Worm (Caenorhabditis elegans) whole organism, late embryonic: ENCODE results near the gene cdc-73.

Experiments
- C38D4.7 ChIP-seq: fragments of 200-800 bp; sonication (Bioruptor generic); optimal IDR thresholded peaks from 2 replicates; lab custom pipeline; 2018; ENCODE audit warnings: mild to moderate bottlenecking, missing genetic modification characterization, moderate library complexity, missing compliant biosample characterization
- F13H6.1 ChIP-seq: sonication (generic microtip); optimal IDR thresholded peaks from 2 replicates; lab custom pipeline; 2016; ENCODE audit warnings: missing genetic modification characterization, missing compliant biosample characterization
- ama-1 ChIP-seq: fragments of 150-350 bp; optimal IDR thresholded peaks from 2 replicates; lab custom pipeline; 2014
- ceh-14 ChIP-seq: sonication (generic microtip); optimal IDR thresholded peaks from 2 replicates; lab custom pipeline; 2016; ENCODE audit warnings: missing genotype, missing genetic modification characterization, missing compliant biosample characterization
- ceh-2 ChIP-seq: sonication (generic microtip); optimal IDR thresholded peaks from 2 replicates; lab custom pipeline; 2016; ENCODE audit warnings: missing genotype, missing genetic modification characterization, missing compliant biosample characterization
- ceh-22 ChIP-seq: sonication (generic microtip); optimal IDR thresholded peaks from 2 replicates; lab custom pipeline; 2017; ENCODE audit warnings: missing biosample characterization, missing genetic modification characterization
- ceh-24 ChIP-seq: sonication (generic microtip); optimal IDR thresholded peaks from 2 replicates; lab custom pipeline; 2016; ENCODE audit warnings: mild to moderate bottlenecking, missing genetic modification characterization, missing compliant biosample characterization
- ceh-31 ChIP-seq: sonication (generic microtip); optimal IDR thresholded peaks from 2 replicates; lab custom pipeline; 2016; ENCODE audit warnings: missing genetic modification characterization, missing compliant biosample characterization
- ceh-34 ChIP-seq: sonication (generic microtip); optimal IDR thresholded peaks from 2 replicates; lab custom pipeline; 2016; ENCODE audit warnings: mild to moderate bottlenecking, missing genetic modification characterization, missing compliant biosample characterization
- ceh-45 ChIP-seq: fragments of 200-800 bp; sonication (Bioruptor generic); IDR thresholded peaks from 2 replicates; pipeline ENCODE4 v1.3.6; 2022; ENCODE audit warnings: missing genetic modification reagents, missing genetic modification characterization, missing compliant biosample characterization
- ceh-48 ChIP-seq: sonication (generic microtip); optimal IDR thresholded peaks from 2 replicates; lab custom pipeline; 2016; ENCODE audit warnings: missing genetic modification characterization, inconsistent platforms, missing compliant biosample characterization
- ceh-9 ChIP-seq: sonication (generic microtip); optimal IDR thresholded peaks from 2 replicates; lab custom pipeline; 2016; ENCODE audit warnings: mild to moderate bottlenecking, missing genetic modification characterization, inconsistent platforms, missing compliant biosample characterization
- elt-2 ChIP-seq: sonication (generic microtip); optimal IDR thresholded peaks from 2 replicates; lab custom pipeline; 2016; ENCODE audit warnings: missing genetic modification reagents, missing genetic modification characterization, missing compliant biosample characterization
- elt-4 ChIP-seq: sonication (generic microtip); optimal IDR thresholded peaks from 2 replicates; lab custom pipeline; 2016; ENCODE audit warnings: missing genetic modification characterization, missing compliant biosample characterization
- eyg-1 ChIP-seq: sonication (generic microtip); optimal IDR thresholded peaks from 2 replicates; lab custom pipeline; 2016; ENCODE audit warnings: missing genotype, missing genetic modification characterization, missing compliant biosample characterization
- fkh-10 ChIP-seq: fragments of 150-350 bp; optimal IDR thresholded peaks from 2 replicates; lab custom pipeline; 2014; ENCODE audit warnings: missing biosample characterization, missing genetic modification reagents, missing genetic modification characterization
- gmeb-2 ChIP-seq: sonication (generic microtip); optimal IDR thresholded peaks from 2 replicates; lab custom pipeline; 2016; ENCODE audit warnings: missing genetic modification characterization, inconsistent platforms, missing compliant biosample characterization
- hlh-13 ChIP-seq: fragments of 200-800 bp; sonication (Bioruptor generic); optimal IDR thresholded peaks from 2 replicates; lab custom pipeline; 2018; ENCODE audit warnings: mild to moderate bottlenecking, missing genetic modification characterization, missing compliant biosample characterization
- hlh-6 ChIP-seq: sonication (generic microtip); optimal IDR thresholded peaks from 2 replicates; lab custom pipeline; 2016; ENCODE audit warnings: missing genotype, missing genetic modification characterization, missing compliant biosample characterization
- hlh-8 ChIP-seq: sonication (generic microtip); optimal IDR thresholded peaks from 2 replicates; lab custom pipeline; 2016; ENCODE audit warnings: missing genotype, missing genetic modification characterization, missing compliant biosample characterization
- lim-6 ChIP-seq: sonication (generic microtip); optimal IDR thresholded peaks from 2 replicates; lab custom pipeline; 2016; ENCODE audit warnings: missing genetic modification characterization, missing compliant biosample characterization
- lin-11 ChIP-seq: fragments of 200-800 bp; sonication (Bioruptor generic); optimal IDR thresholded peaks from 2 replicates; lab custom pipeline; 2018; ENCODE audit warnings: mild to moderate bottlenecking, missing genetic modification characterization, missing compliant biosample characterization
- madf-2 ChIP-seq: sonication (generic microtip); optimal IDR thresholded peaks from 2 replicates; lab custom pipeline; 2017; ENCODE audit warnings: missing genetic modification characterization, missing compliant biosample characterization
- nhr-11 ChIP-seq: fragments of 150-350 bp; optimal IDR thresholded peaks from 2 replicates; lab custom pipeline; 2014; ENCODE audit warnings: missing biosample characterization, missing genetic modification characterization
- odd-2 ChIP-seq: sonication (generic microtip); optimal IDR thresholded peaks from 2 replicates; lab custom pipeline; 2017; ENCODE audit warnings: antibody characterized with exemption, mild to moderate bottlenecking, missing genetic modification characterization, missing compliant biosample characterization
- pag-3 ChIP-seq: sonication (generic microtip); optimal IDR thresholded peaks from 2 replicates; lab custom pipeline; 2016; ENCODE audit warnings: missing compliant biosample characterization, missing genetic modification characterization, borderline replicate concordance
- pat-9 ChIP-seq: fragments of 200-800 bp; sonication (Bioruptor generic); optimal IDR thresholded peaks from 2 replicates; lab custom pipeline; 2018; ENCODE audit warnings: mild to moderate bottlenecking, missing genetic modification characterization, moderate library complexity, missing compliant biosample characterization
- pros-1 ChIP-seq: fragments of 150-350 bp; optimal IDR thresholded peaks from 2 replicates; lab custom pipeline; 2014; ENCODE audit warnings: missing biosample characterization, missing genetic modification reagents, missing genetic modification characterization
- ref-2 ChIP-seq: sonication (generic microtip); optimal IDR thresholded peaks from 2 replicates; lab custom pipeline; 2016; ENCODE audit warnings: missing genetic modification characterization, missing compliant biosample characterization
- sox-2 ChIP-seq: fragments of 200-800 bp; sonication (Bioruptor generic); IDR thresholded peaks from 2 replicates; pipeline ENCODE4 v1.3.6; 2022; ENCODE audit warnings: missing genetic modification reagents, missing genetic modification characterization, missing compliant biosample characterization
- sox-4 ChIP-seq: sonication (generic microtip); optimal IDR thresholded peaks from 2 replicates; lab custom pipeline; 2017; ENCODE audit warnings: mild to moderate bottlenecking, missing genetic modification characterization, inconsistent platforms, missing compliant biosample characterization
- syd-9 ChIP-seq: sonication (generic microtip); optimal IDR thresholded peaks from 2 replicates; lab custom pipeline; 2016; ENCODE audit warnings: mild to moderate bottlenecking, missing genetic modification characterization, moderate library complexity, missing compliant biosample characterization
- tbx-2 ChIP-seq: sonication (generic microtip); optimal IDR thresholded peaks from 2 replicates; lab custom pipeline; 2016; ENCODE audit warnings: missing genetic modification characterization, missing compliant biosample characterization
- tbx-7 ChIP-seq: sonication (generic microtip); optimal IDR thresholded peaks from 2 replicates; lab custom pipeline; 2016; ENCODE audit warnings: missing genotype, missing genetic modification characterization, missing compliant biosample characterization
- unc-42 ChIP-seq: sonication (generic microtip); optimal IDR thresholded peaks from 2 replicates; lab custom pipeline; 2016; ENCODE audit warnings: missing genotype, missing genetic modification characterization, missing compliant biosample characterization
- unc-55 ChIP-seq: sonication (generic microtip); optimal IDR thresholded peaks from 2 replicates; lab custom pipeline; 2017; ENCODE audit warnings: missing biosample characterization, missing genetic modification reagents, missing genetic modification characterization
- unc-86 ChIP-seq: sonication (generic microtip); optimal IDR thresholded peaks from 2 replicates; lab custom pipeline; 2016; ENCODE audit warnings: missing genetic modification characterization, missing compliant biosample characterization
- ztf-16 ChIP-seq: sonication (generic microtip); optimal IDR thresholded peaks from 2 replicates; lab custom pipeline; 2017; ENCODE audit warnings: missing genetic modification characterization, missing compliant biosample characterization

The cdc-73 gene

DNA sequence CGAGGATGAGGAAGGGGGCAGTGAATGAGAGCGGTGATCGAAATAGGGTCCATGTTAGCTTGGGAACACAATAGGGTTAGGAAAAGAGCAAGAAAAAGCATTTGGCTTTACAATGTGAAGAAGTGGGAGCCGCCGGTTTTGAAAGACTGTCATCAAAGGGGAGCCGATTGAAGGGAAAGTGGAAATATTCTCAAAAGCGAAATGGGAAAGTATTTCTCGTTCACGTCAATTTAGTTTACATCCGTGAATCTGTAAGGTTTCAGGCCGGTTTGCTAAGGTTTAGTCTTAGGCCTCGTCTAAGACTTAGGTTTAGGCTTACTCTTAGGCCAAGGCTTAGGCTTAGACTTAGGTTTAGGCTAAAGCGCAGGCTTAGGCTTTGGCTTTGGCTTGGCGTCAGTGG, 47.0 kb upstream of the cdc-73 start, which contains the start of gene F47C12.7:
TSS of gene F47C12.7 (minus strand) at position 101 of the 400 bp plus-strand sequence.
- no peak for TF ChIP-seq nhr-11 (tag; lab: Kevin White, UChicago)
- TF ChIP-seq ceh-14 (tag; lab: Kevin White, UChicago) = no peak
- TF ChIP-seq tbx-7 = no peak
- no peak for TF ChIP-seq ref-2 (tag; lab: Kevin White, UChicago)
- TF ChIP-seq elt-4 = no peak
- no peak for TF ChIP-seq C38D4.7
- no peak for TF ChIP-seq ceh-45 (GFP tag; lab: Robert Waterston, UW)
- no peak for TF ChIP-seq ceh-24 (tag; lab: Kevin White, UChicago)
- no peak for TF ChIP-seq ztf-16 (tag; lab: Kevin White, UChicago)
- TF ChIP-seq hlh-8 (tag; lab: Kevin White, UChicago) = no peak
- no peak for TF ChIP-seq tbx-2 (tag; lab: Kevin White, UChicago)
- no peak for TF ChIP-seq lim-6
- no peak for TF ChIP-seq sox-4 (tag; lab: Kevin White, UChicago)
- TF ChIP-seq fkh-10 (GFP tag; lab: Kevin White, UChicago) = no peak
- no peak for TF ChIP-seq odd-2 (tag; lab: Kevin White, UChicago)
- TF ChIP-seq ceh-2 (tag; lab: Kevin White, UChicago) = no peak
- TF ChIP-seq, all 69 proteins: peak for 0

DNA sequence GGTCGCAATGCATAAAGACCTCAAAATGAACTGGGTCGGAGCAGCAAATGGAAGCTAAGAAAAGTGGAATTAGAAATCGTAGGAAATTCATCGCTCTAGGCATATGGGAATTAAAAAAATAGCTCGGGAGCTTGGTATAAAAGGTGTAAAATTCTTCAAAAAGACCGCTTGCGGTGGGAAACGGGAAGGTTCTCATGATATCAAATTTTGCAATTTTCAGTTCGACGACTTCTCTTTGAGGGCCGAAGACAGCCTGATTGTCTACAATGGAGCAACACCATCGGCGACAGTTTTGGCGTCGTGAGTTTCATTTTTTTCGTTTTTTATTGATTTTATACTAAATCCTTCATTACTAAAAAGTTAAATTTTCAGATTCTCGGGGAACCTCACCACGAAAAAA, 43.9 kb upstream of the cdc-73 start, which contains the start of gene F47C12.8:
TSS of gene F47C12.8 (minus strand) at position 101 of the 400 bp plus-strand sequence.
- TF ChIP-seq ama-1 (lab: Kevin White, UChicago) = no peak
- TF ChIP-seq tbx-7 = no peak
- TF ChIP-seq elt-2 (tag; lab: Kevin White, UChicago) = no peak
- no peak for TF ChIP-seq lin-11 (tag; lab: Kevin White, UChicago)
- no peak for TF ChIP-seq hlh-6 (tag; lab: Kevin White, UChicago)
- TF ChIP-seq F13H6.1 = no peak
- TF ChIP-seq hlh-13 = no peak
- no peak for TF ChIP-seq unc-42 (tag; lab: Kevin White, UChicago)
- no peak for TF ChIP-seq ceh-48
- TF ChIP-seq ceh-31 (tag; lab: Kevin White, UChicago) = no peak
- no peak for TF ChIP-seq pros-1 (tag; lab: Kevin White, UChicago)
- TF ChIP-seq eyg-1 (tag; lab: Kevin White, UChicago) = no peak
- no peak for TF ChIP-seq lim-6
- TF ChIP-seq C38D4.7 = no peak
- TF ChIP-seq madf-2 = no peak
- TF ChIP-seq ref-2 (tag; lab: Kevin White, UChicago) = no peak
- no peak for TF ChIP-seq odd-2 (tag; lab: Kevin White, UChicago)
- TF ChIP-seq pag-3 (tag; lab: Kevin White, UChicago) = no peak
- no peak for TF ChIP-seq ceh-9
- no peak for TF ChIP-seq gmeb-2

ce11 chrIV:3999662-4000061, 42.7 kb upstream of the cdc-73 start:
- TF ChIP-seq syd-9 (no peak), elt-4 (peak; percentile 70)

DNA sequence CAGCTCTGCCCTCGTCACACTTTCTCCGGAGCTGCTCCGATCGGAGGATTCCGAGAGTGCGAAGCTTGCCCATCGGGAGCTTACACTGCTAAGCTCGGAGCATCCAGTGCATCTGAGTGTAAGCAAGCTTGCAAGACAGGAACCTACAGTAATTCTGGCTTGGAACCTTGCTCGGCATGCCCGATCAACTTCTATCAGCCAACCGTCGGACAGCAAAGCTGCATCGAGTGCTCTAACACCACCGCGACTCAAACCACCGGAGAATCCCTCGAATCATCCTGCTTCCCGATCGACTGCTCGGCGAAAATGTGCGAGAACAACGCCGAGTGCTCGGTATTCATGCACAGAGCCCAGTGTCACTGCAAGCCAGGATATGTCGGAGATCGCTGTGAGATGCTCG, 38.2 kb upstream of the cdc-73 start:
- TF ChIP-seq pat-9 (tag; lab: Kevin White, UChicago) (no peak), ceh-14 (tag; lab: Kevin White, UChicago) (no peak), sox-2 (no peak), unc-86 (tag; lab: Kevin White, UChicago) (no peak), unc-55 (no peak), unc-42 (tag; lab: Kevin White, UChicago) (no peak), ceh-22 (tag; lab: Kevin White, UChicago) (no peak), ref-2 (tag; lab: Kevin White, UChicago) (no peak), ceh-34 (no peak)
